Worm (Caenorhabditis elegans) whole organism, midembryonic: Measurements from ENCODE around the gene ubh-1.

Experiments used
- T22C8.4 ChIP-seq: fragments of 200-800 bp; sonication (Bioruptor generic); IDR thresholded peaks from 2 replicates; pipeline ENCODE4 v1.3.6; 2022; ENCODE audit warnings: missing genetic modification characterization, missing compliant biosample characterization
- cog-1 ChIP-seq: sonication (generic microtip); optimal IDR thresholded peaks from 2 replicates; lab custom pipeline; 2016; ENCODE audit warnings: missing genetic modification characterization, missing compliant biosample characterization
- flt-1 ChIP-seq: fragments of 200-800 bp; sonication (Bioruptor generic); IDR thresholded peaks from 2 replicates; pipeline ENCODE4 v1.3.6; 2022; ENCODE audit warnings: missing genetic modification characterization, missing compliant biosample characterization
- klf-2 ChIP-seq: fragments of 200-800 bp; sonication (Bioruptor generic); conservative IDR thresholded peaks from 2 replicates; pipeline ENCODE4 v1.3.6; 2022; ENCODE audit warnings: missing genetic modification reagents, missing genetic modification characterization, missing compliant biosample characterization
- med-1 ChIP-seq: sonication (generic microtip); optimal IDR thresholded peaks from 2 replicates; lab custom pipeline; 2017; ENCODE audit warnings: missing genetic modification characterization, mild to moderate bottlenecking, missing compliant biosample characterization, antibody characterized with exemption, missing genetic modification reagents; ENCODE audit not compliant: insufficient read depth
- ref-1 ChIP-seq: fragments of 200-800 bp; sonication (Bioruptor generic); conservative IDR thresholded peaks from 2 replicates; pipeline ENCODE4 v1.3.6; 2022; ENCODE audit warnings: missing genetic modification reagents, missing genetic modification characterization, missing compliant biosample characterization
- tab-1 ChIP-seq: fragments of 200-800 bp; sonication (Bioruptor generic); IDR thresholded peaks from 2 replicates; pipeline ENCODE4 v1.3.6; 2022; ENCODE audit warnings: missing genetic modification characterization, missing compliant biosample characterization
- ztf-23 ChIP-seq: fragments of 200-800 bp; sonication (Bioruptor generic); IDR thresholded peaks from 2 replicates; pipeline ENCODE4 v1.3.6; 2022; ENCODE audit warnings: missing genetic modification reagents, missing genetic modification characterization, missing compliant biosample characterization
- ztf-29 ChIP-seq: fragments of 200-800 bp; sonication (Bioruptor generic); IDR thresholded peaks from 2 replicates; pipeline ENCODE4 v1.3.6; 2022; ENCODE audit warnings: missing genetic modification reagents, missing genetic modification characterization, missing compliant biosample characterization

Gene ubh-1

DNA sequence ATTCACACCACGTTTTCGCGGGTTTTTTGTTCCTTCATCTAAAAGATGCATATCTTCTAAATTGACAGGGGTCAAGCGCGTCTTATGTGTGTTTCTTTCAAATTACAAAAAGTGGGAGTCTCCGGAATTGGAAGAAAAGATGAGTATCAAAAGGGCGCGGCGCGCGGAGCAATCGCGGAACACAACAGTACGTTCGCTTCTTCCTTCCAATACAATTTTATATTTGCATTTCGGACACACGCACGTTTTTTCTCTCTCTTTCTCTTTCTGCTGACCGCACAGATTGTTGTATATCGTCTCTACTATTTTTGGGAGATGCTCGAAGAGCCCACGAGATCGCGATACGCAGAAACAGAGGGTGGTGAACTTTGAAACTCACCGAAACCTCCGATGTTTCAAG lies 37.1 kb upstream of the ubh-1 start:
- TF ChIP-seq tab-1 (GFP tag; lab: Robert Waterston, UW) (no peak), med-1 (GFP tag; lab: Kevin White, UChicago) (no peak), cog-1 (tag; lab: Kevin White, UChicago) (no peak), T22C8.4 (GFP tag; lab: Robert Waterston, UW) (no peak), flt-1 (GFP tag; lab: Robert Waterston, UW) (no peak)

DNA sequence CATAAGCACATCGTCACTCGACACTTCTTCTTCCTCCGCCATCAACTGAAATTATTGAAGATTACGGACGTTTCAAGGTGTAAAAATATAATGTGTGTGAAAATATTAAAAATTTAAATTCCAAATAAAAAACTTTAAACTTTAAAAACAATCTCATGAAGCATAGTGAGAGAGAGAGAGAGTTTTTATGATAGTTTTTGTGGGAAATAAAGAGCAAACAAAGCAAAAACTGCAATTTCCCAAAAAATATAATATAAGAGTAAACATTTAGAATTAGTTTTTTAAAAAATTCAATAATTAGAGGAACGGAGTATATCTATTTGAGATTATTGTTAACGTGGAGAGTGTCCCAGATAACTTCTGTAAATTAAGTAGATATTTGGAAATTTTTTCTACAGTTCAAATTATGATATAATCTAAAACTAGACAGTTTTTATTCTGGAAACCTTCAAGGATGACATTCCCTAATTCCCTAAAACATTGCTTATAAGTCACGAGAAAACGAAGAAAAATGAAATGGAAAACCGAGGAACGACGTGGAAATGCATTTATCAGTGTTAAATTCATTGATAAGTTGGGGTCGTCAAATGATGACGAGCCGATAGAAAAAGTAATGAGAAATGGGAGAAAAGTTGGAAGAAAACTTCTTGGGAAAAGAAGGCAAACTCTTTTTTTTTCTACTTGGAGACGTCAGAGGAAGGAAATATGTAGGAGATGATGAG lies 35.4 kb upstream of the ubh-1 start, which contains the start of gene dre-1:
Gene dre-1, minus strand, starts transcription at position 51 of the 722 bp plus-strand sequence.
- TF ChIP-seq med-1 (GFP tag; lab: Kevin White, UChicago) = no peak
- TF ChIP-seq ztf-29 (GFP tag; lab: Robert Waterston, UW) = no peak
- no peak for TF ChIP-seq ref-1 (GFP tag; lab: Robert Waterston, UW)
- no peak for TF ChIP-seq ztf-23 (GFP tag; lab: Robert Waterston, UW)
- TF ChIP-seq cog-1 (tag; lab: Kevin White, UChicago) = no peak
- TF ChIP-seq tab-1 (GFP tag; lab: Robert Waterston, UW) = no peak
- no peak for TF ChIP-seq klf-2 (GFP tag; lab: Robert Waterston, UW)
- no peak for TF ChIP-seq T22C8.4 (GFP tag; lab: Robert Waterston, UW)
- no peak for TF ChIP-seq flt-1 (GFP tag; lab: Robert Waterston, UW)

DNA sequence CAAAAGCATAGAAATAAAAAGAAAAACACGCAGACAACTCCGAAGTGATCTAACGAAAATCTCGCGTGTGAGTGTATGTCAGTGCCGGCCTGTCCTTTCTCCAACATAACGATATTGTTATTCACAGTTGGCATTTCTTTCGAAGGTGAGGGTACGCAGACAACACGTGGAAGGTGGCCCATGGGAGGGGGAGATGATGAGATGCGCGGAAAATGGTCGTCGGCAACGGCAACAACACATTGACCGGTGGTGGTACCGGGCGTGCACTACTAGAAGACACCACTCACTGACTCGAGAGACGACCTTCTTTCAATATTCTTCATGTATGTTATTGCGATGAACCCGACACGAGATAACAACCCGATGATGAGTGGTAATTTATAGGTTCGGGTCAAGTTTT lies 33.8 kb upstream of the ubh-1 start:
- TF ChIP-seq ztf-23 (GFP tag; lab: Robert Waterston, UW) (no peak), flt-1 (GFP tag; lab: Robert Waterston, UW) (0 out of 2 replicates have a peak, but pooled peaks have one; percentile 6)

DNA sequence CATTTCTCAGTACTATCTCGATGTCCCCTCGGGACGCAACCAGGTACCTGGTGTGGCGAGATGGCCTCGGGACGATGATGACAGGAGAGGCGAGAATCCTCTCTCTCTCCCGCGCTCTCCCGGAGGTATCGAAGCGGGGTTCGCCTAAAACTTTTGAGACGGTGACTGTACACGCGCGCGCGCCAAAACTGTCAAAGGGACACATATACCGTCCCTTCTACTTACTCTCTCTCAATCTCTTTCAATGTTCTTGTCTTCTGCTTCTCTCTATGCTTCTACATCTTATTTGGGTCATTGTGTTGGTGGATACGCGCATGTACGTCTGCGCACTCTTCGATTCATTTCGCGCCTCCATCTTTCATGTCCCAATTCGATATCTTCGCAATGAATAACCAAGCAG lies 30.7 kb upstream of the ubh-1 start:
- no peak for TF ChIP-seq klf-2 (GFP tag; lab: Robert Waterston, UW)
- peak; percentile 21 for TF ChIP-seq cog-1 (tag; lab: Kevin White, UChicago)
- TF ChIP-seq T22C8.4 (GFP tag; lab: Robert Waterston, UW) = no peak
- 0 out of 2 replicates have a peak, but pooled peaks have one; percentile 19 for TF ChIP-seq ztf-23 (GFP tag; lab: Robert Waterston, UW)

DNA sequence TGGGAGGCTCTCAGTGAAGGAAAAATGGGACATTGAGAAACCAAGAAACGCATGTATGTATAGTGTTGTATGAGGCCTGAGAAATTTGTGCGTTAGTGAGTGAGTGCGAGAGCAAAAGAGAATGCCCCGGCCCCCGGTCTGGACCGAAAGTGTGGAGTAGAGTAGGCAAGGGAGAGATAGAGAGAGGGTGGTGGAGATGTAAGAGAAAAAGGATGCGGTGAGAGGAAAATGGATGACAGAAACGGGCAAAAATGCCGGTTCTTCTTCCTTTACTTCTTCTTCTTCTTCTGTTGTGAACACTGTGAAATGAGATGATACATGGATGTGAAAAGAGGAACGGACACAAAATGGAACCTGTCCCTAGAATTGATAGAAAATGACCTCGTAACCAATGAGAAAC lies 27.1 kb upstream of the ubh-1 start:
- no peak for TF ChIP-seq med-1 (GFP tag; lab: Kevin White, UChicago)
- TF ChIP-seq T22C8.4 (GFP tag; lab: Robert Waterston, UW) = no peak
- no peak for TF ChIP-seq klf-2 (GFP tag; lab: Robert Waterston, UW)
- TF ChIP-seq ztf-23 (GFP tag; lab: Robert Waterston, UW) = no peak
- no peak for TF ChIP-seq ref-1 (GFP tag; lab: Robert Waterston, UW)
- TF ChIP-seq flt-1 (GFP tag; lab: Robert Waterston, UW) = 0 out of 2 replicates have a peak, but pooled peaks have one; percentile 42
- TF ChIP-seq tab-1 (GFP tag; lab: Robert Waterston, UW) = no peak

DNA sequence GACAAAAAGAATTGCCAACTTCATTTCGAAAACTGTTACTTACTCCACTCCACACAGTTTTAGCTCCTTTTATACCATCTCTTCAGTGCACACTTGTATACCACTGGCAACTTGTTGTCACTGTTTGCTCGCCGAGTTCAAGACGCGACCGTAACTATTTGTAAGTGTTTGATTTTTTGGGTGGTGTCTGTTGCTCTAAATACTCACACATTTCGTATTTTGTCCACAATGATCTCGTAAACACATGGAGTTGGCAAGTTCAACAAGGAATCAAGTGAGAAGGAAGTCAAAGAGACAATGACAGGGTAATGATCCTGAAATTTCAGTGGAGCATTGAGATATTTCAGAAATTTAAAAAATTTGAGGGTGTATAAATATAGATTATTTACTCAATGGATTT lies 21.8 kb upstream of the ubh-1 start, which contains the start of gene hpo-26:
Gene hpo-26, minus strand, starts transcription at position 31 of the 400 bp plus-strand sequence.
- TF ChIP-seq ztf-23 (GFP tag; lab: Robert Waterston, UW) (no peak), flt-1 (GFP tag; lab: Robert Waterston, UW) (no peak), tab-1 (GFP tag; lab: Robert Waterston, UW) (no peak), cog-1 (tag; lab: Kevin White, UChicago) (no peak), med-1 (GFP tag; lab: Kevin White, UChicago) (no peak), ref-1 (GFP tag; lab: Robert Waterston, UW) (no peak), ztf-29 (GFP tag; lab: Robert Waterston, UW) (no peak), klf-2 (GFP tag; lab: Robert Waterston, UW) (no peak), T22C8.4 (GFP tag; lab: Robert Waterston, UW) (no peak)

DNA sequence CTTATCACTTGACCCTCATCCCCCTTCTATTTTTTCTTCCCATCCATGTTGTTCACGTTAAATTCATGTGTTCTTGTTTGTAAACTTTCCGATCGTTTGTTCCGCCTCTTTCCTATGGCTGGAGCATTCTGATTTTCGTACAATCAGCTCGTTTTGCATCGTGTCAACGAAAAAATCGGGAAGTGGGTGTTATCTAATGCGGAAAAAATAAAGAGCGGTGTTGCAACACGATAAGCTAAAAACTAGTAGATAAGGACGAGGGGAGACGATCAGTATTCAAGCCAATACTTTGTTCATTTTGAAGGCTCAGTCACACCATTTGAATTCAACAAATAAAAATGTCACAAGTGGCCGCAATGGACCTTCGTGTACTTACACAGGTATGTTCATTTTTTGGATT lies 13.5 kb upstream of the ubh-1 start, which contains the start of gene acs-1:
Gene acs-1, plus strand, starts transcription at position 233 of the 400 bp plus-strand sequence.
- TF ChIP-seq ref-1 (GFP tag; lab: Robert Waterston, UW) (no peak), tab-1 (GFP tag; lab: Robert Waterston, UW) (no peak), med-1 (GFP tag; lab: Kevin White, UChicago) (no peak), klf-2 (GFP tag; lab: Robert Waterston, UW) (no peak), ztf-29 (GFP tag; lab: Robert Waterston, UW) (no peak), T22C8.4 (GFP tag; lab: Robert Waterston, UW) (no peak), ztf-23 (GFP tag; lab: Robert Waterston, UW) (no peak), flt-1 (GFP tag; lab: Robert Waterston, UW) (no peak), cog-1 (tag; lab: Kevin White, UChicago) (no peak)

DNA sequence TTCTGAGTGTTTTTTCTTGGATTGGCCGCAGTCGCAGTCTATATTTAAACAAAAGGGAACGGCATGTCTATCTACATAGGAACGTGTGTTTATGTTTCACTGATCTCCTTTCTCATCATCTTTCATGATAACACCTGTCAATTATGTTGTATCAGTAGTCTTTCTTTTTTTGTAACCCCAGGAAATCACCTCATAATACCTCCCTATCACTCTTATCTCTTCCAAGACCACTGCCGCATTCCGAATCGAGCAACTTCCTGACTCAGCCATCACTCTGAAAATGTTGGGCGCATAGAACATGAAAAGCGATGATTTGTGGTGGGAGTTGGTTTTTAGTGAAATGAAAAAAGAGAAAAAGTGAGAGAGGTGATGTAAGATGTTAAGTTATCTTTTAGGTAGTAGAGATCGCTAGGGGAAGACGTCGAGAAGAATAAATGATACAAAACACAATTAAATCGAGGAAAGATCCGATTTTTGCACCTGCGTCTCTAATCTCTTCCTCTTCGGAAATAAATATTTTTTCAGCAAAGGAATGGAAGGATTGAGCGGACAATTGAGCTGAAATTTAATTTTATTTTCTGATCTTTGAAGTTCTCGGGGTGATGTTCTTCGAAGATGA lies 11.8 kb upstream of the ubh-1 start:
- TF ChIP-seq med-1 (GFP tag; lab: Kevin White, UChicago) = no peak
- TF ChIP-seq ztf-29 (GFP tag; lab: Robert Waterston, UW) = no peak
- TF ChIP-seq ref-1 (GFP tag; lab: Robert Waterston, UW) = no peak
- no peak for TF ChIP-seq ztf-23 (GFP tag; lab: Robert Waterston, UW)
- no peak for TF ChIP-seq T22C8.4 (GFP tag; lab: Robert Waterston, UW)
- TF ChIP-seq klf-2 (GFP tag; lab: Robert Waterston, UW) = no peak
- TF ChIP-seq flt-1 (GFP tag; lab: Robert Waterston, UW) = no peak
- TF ChIP-seq tab-1 (GFP tag; lab: Robert Waterston, UW) = no peak
- TF ChIP-seq cog-1 (tag; lab: Kevin White, UChicago) = no peak
